Fruit fly (Drosophila melanogaster): ENCODE results near the gene EMC2A.
A peak's percentile ranks its signal among the peaks of the same experiment; 100 is the strongest.

Gene EMC2A

DNA sequence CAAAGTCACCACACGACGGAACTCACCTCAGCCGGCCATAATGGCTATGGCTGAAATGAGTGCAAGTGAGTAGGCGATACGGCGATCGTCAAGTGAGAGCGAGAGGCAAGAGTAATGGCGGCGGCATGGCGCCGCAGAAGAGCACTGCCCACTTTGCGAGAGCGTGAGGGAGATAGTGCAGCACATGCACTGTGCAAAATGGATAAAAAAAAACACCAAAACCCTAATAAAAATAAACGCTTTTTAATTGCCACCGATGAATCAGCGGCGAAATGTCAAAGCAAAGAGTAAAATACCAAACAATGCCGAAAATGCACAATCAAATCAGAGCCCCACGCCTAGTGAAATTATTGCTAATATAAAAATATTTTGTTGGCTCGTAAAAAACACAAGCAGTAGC lies 47.2 kb downstream of the EMC2A start (continued):
- TF ChIP-seq Meics (GFP tag; optimal IDR thresholded peaks at IDR 0.05) (no peak), cas (GFP tag; IDR thresholded peaks at IDR 0.05) (no peak), CG11723 (GFP tag; optimal IDR thresholded peaks at IDR 0.05) (no peak), nmo (GFP tag; optimal IDR thresholded peaks at IDR 0.05) (peak; percentile 59), CG10979 (tag; optimal IDR thresholded peaks at IDR 0.05) (no peak), pros (GFP tag; optimal IDR thresholded peaks at IDR 0.05) (no peak), kay (GFP tag; optimal IDR thresholded peaks at IDR 0.05) (no peak), mam (GFP tag; optimal IDR thresholded peaks at IDR 0.05) (no peak), CG32532 (GFP tag; IDR thresholded peaks at IDR 0.05) (peak; percentile 47), z (GFP tag; IDR thresholded peaks at IDR 0.05) (peak; percentile 59; the same call in 1 of the 3 replicates), CG17361 (GFP tag; IDR thresholded peaks at IDR 0.05) (no peak), gsb-n (tag; optimal IDR thresholded peaks at IDR 0.05) (no peak), eve (GFP tag; optimal IDR thresholded peaks at IDR 0.05) (no peak), ap (GFP tag; IDR thresholded peaks at IDR 0.05) (no peak), pho (GFP tag; optimal IDR thresholded peaks at IDR 0.05) (peak; percentile 41), CG13624 (GFP tag; optimal IDR thresholded peaks at IDR 0.05) (peak; percentile 47), lbe (GFP tag; optimal IDR thresholded peaks at IDR 0.05) (no peak), CG17359 (tag; optimal IDR thresholded peaks at IDR 0.05) (no peak), Awh (GFP tag; IDR thresholded peaks at IDR 0.05) (peak; percentile 44; the same call in 1 of the 2 replicates), kah (GFP tag; optimal IDR thresholded peaks at IDR 0.05) (no peak), Fer1 (GFP tag; optimal IDR thresholded peaks at IDR 0.05) (no peak), ewg (GFP tag; optimal IDR thresholded peaks at IDR 0.05) (peak; percentile 63), ac (GFP tag; optimal IDR thresholded peaks at IDR 0.05) (no peak), CG30403 (GFP tag; optimal IDR thresholded peaks at IDR 0.05) (no peak), Dbx (GFP tag; IDR thresholded peaks at IDR 0.05) (no peak), Med (GFP tag) (peak; percentile 94), CG11085 (GFP tag; IDR thresholded peaks at IDR 0.05) (no peak), CG9609 (GFP tag; optimal IDR thresholded peaks at IDR 0.05) (peak; percentile 15), knrl (GFP tag; IDR thresholded peaks at IDR 0.05; ENCODE audit: partially characterized antibody) (0 out of 3 replicates have a peak, but pooled peaks have one; percentile 28), pan (optimal IDR thresholded peaks at IDR 0.05) (no peak), pan (GFP tag; optimal IDR thresholded peaks at IDR 0.05 in 1 of 2, IDR thresholded peaks at IDR 0.05 in 1 of 2) (peak in 1 of 2 experiments; percentile 64), CG12659 (GFP tag; optimal IDR thresholded peaks at IDR 0.05) (no peak), tin (GFP tag; optimal IDR thresholded peaks at IDR 0.05) (no peak), Nf-YC (tag; optimal IDR thresholded peaks at IDR 0.05) (peak; percentile 96), sna (GFP tag; IDR thresholded peaks at IDR 0.05; ENCODE audit: partially characterized antibody) (no peak), H2.0 (GFP tag; IDR thresholded peaks at IDR 0.05) (0 out of 2 replicates have a peak, but pooled peaks have one; percentile 4), CG11456 (GFP tag; IDR thresholded peaks at IDR 0.05) (peak; percentile 65; the same call in 1 of the 3 replicates), CG18764 (GFP tag; optimal IDR thresholded peaks at IDR 0.05) (no peak), klu (GFP tag; IDR thresholded peaks at IDR 0.05) (no peak), tgo (GFP tag; IDR thresholded peaks at IDR 0.05) (peak; percentile 31; the same call in 1 of the 3 replicates), dpn (GFP tag; optimal IDR thresholded peaks at IDR 0.05) (peak in 1 of 2 experiments; percentile 39), Lim3 (GFP tag; IDR thresholded peaks at IDR 0.05) (no peak), CG12299 (tag; optimal IDR thresholded peaks at IDR 0.05) (no peak), Ets97D (GFP tag; optimal IDR thresholded peaks at IDR 0.05) (peak; percentile 1), CG7372 (GFP tag; IDR thresholded peaks at IDR 0.05) (peak; percentile 34; the same call in 1 of the 2 replicates), repo (GFP tag; optimal IDR thresholded peaks at IDR 0.05) (peak; percentile 20)
